Worm (Caenorhabditis elegans) whole organism, late embryonic: ENCODE results near the gene M28.10.

Source experiments
- F13H6.1 ChIP-seq: sonication (generic microtip); optimal IDR thresholded peaks from 2 replicates; lab custom pipeline; 2016; ENCODE audit warnings: missing genetic modification characterization, missing compliant biosample characterization
- ahr-1 ChIP-seq: sonication (generic microtip); optimal IDR thresholded peaks from 2 replicates; lab custom pipeline; 2016; ENCODE audit warnings: missing genetic modification characterization, missing compliant biosample characterization
- pha-4 ChIP-seq: fragments of 150-350 bp; optimal IDR thresholded peaks from 2 replicates; lab custom pipeline; 2018; ENCODE audit warnings: missing biosample characterization, missing genetic modification reagents, missing genetic modification characterization
- pqm-1 ChIP-seq: sonication (generic microtip); optimal IDR thresholded peaks from 2 replicates; lab custom pipeline; 2016; ENCODE audit warnings: missing genetic modification characterization, missing compliant biosample characterization

- TF ChIP-seq pha-4 (tag; lab: Kevin White, UChicago): no peak
- no peak for TF ChIP-seq F13H6.1
- TF ChIP-seq pqm-1: no peak
- TF ChIP-seq ahr-1 (tag; lab: Kevin White, UChicago): no peak
Observed at ce11 chrII:10658576-10659256, 11.4 kb downstream of the M28.10 start, which contains the start of the genes snu-13 and rsp-7.
